Worm (Caenorhabditis elegans) whole organism, L4/young adult: ENCODE results near the gene rsks-1.

Source experiments
- W03F9.2 ChIP-seq: fragments of 150-350 bp; optimal IDR thresholded peaks from 2 replicates; lab custom pipeline; 2014; ENCODE audit warnings: missing biosample characterization, missing genetic modification characterization
- him-1 ChIP-seq: sonication (generic microtip); optimal IDR thresholded peaks from 2 replicates; lab custom pipeline; 2016; ENCODE audit warnings: missing genotype, missing genetic modification reagents, missing genetic modification characterization, missing compliant biosample characterization

DNA sequence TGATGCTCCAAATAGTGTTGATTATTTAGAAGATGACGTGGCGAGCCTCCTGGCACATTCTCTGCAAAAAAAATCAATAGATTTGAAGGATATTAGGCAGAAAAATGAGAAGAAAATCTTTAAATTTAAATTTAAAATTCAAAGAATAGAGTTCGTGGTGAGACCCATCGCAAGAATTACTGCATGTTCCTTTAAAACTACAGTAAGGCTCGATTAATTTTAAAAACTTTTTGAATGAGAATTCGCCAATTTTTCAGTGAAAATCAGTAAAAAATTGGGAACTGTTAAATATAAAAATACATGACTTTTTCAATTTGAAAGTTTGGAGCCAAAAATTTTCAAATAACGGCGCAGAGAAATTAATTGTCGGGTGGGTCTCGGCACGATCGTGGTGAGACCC lies 49.8 kb upstream of the rsks-1 start, which contains the start of gene tra-1:
- no peak for TF ChIP-seq him-1 (tag; lab: Kevin White, UChicago)
- no peak for TF ChIP-seq W03F9.2
